Worm (Caenorhabditis elegans) whole organism, L3 larva: ENCODE data around the gene nhr-228.

Experiments used
- ZK546.5 ChIP-seq: sonication (generic microtip); optimal IDR thresholded peaks from 2 replicates; lab custom pipeline; 2017; ENCODE audit warnings: missing biosample characterization, missing genetic modification characterization
- elt-1 ChIP-seq: fragments of 150-350 bp; optimal IDR thresholded peaks from 2 replicates; lab custom pipeline; 2014; ENCODE audit warnings: missing biosample characterization, missing genetic modification characterization
- mml-1 ChIP-seq: fragments of 150-350 bp; sonication (generic microtip); optimal IDR thresholded peaks from 3 replicates; lab custom pipeline; 2014; ENCODE audit warnings: missing biosample characterization, missing genetic modification characterization
- nhr-76 ChIP-seq: fragments of 150-350 bp; sonication (generic microtip); optimal IDR thresholded peaks from 5 replicates; lab custom pipeline; 2014; ENCODE audit warnings: missing biosample characterization, missing genetic modification characterization
- pha-4 ChIP-seq: fragments of 150-350 bp; optimal IDR thresholded peaks from 2 replicates; lab custom pipeline; 2014; ENCODE audit warnings: missing biosample characterization, missing genetic modification reagents, missing genetic modification characterization
- pqm-1 ChIP-seq: fragments of 150-350 bp; optimal IDR thresholded peaks from 2 replicates; lab custom pipeline; 2017; ENCODE audit warnings: missing biosample characterization, missing genetic modification characterization, inconsistent platforms
- skn-1 ChIP-seq: fragments of 150-350 bp; optimal IDR thresholded peaks from 2 replicates; lab custom pipeline; 2014; ENCODE audit warnings: missing biosample characterization, missing genetic modification characterization
- snpc-4 ChIP-seq: fragments of 150-350 bp; optimal IDR thresholded peaks from 2 replicates; lab custom pipeline; 2014; ENCODE audit warnings: missing biosample characterization, missing genetic modification characterization
- tbx-2 ChIP-seq: sonication (generic microtip); optimal IDR thresholded peaks from 2 replicates; lab custom pipeline; 2016; ENCODE audit warnings: mild to moderate bottlenecking, missing genetic modification characterization, missing compliant biosample characterization

- TF ChIP-seq pha-4 (tag; lab: Kevin White, UChicago) = peak; percentile 76
- TF ChIP-seq ZK546.5 (tag; lab: Kevin White, UChicago) = no peak
- no peak for TF ChIP-seq pqm-1 (tag; lab: Kevin White, UChicago)
- TF ChIP-seq snpc-4 = no peak
- TF ChIP-seq nhr-76 = no peak
- TF ChIP-seq skn-1 (tag; lab: Kevin White, UChicago) = no peak
- no peak for TF ChIP-seq mml-1
- TF ChIP-seq tbx-2 (tag; lab: Kevin White, UChicago) = no peak
- TF ChIP-seq elt-1 (tag; lab: Kevin White, UChicago) = no peak
Observed at ce11 chrV:2290329-2290728, 8.8 kb downstream of the nhr-228 start, which contains the start of gene nhr-225.
